Worm (Caenorhabditis elegans): ENCODE data around the gene pqn-13.
A peak's percentile ranks its signal among the peaks of the same experiment; 100 is the strongest.
"Not testable (repeated sequence)": the region's sequence is repeated elsewhere in the genome, so short reads cannot be mapped to it uniquely, and the experiment has no call there.

The pqn-13 gene

ce11 chrV:5663317-5663716 lies 12.6 kb downstream of the pqn-13 start, which contains the start of gene C14C11.1:
Gene C14C11.1, plus strand, starts transcription at chrV:5663617.
- not testable (repeated sequence) for TF ChIP-seq alr-1 (tag; optimal IDR thresholded peaks at IDR 0.05; ENCODE audit: borderline replicate concordance); xbp-1 (tag; optimal IDR thresholded peaks at IDR 0.05); ceh-82 (tag; optimal IDR thresholded peaks at IDR 0.05)

- TF ChIP-seq C34B4.2 (tag; optimal IDR thresholded peaks at IDR 0.05) (no peak), skn-1 (tag; optimal IDR thresholded peaks at IDR 0.05) (no peak), fkh-10 (GFP tag; optimal IDR thresholded peaks at IDR 0.05) (no peak), hlh-4 (tag; optimal IDR thresholded peaks at IDR 0.05) (no peak), snpc-4 (tag; optimal IDR thresholded peaks at IDR 0.05) (no peak), rnt-1 (tag; optimal IDR thresholded peaks at IDR 0.05) (no peak), lin-13 (GFP tag; optimal IDR thresholded peaks at IDR 0.05) (no peak), nhr-77 (tag; optimal IDR thresholded peaks at IDR 0.05) (no peak)
Observed at ce11 chrV:5660604-5661209, 15.2 kb downstream of the pqn-13 start, which contains the start of the genes mut-14 and C14C11.2. Gene mut-14, minus strand, starts transcription at chrV:5660704. Gene C14C11.2, plus strand, starts transcription at chrV:5661159.

ce11 chrV:5653990-5654499 lies 21.9 kb downstream of the pqn-13 start, which contains the start of gene hex-2:
Gene hex-2, plus strand, starts transcription at chrV:5654449.
- peak; percentile 11 for TF ChIP-seq elt-2 (tag; optimal IDR thresholded peaks at IDR 0.05)
- TF ChIP-seq efl-1 (optimal IDR thresholded peaks at IDR 0.05): no peak
- TF ChIP-seq efl-1 (GFP tag; optimal IDR thresholded peaks at IDR 0.05 in 1 of 2): peak in 1 of 2 experiments; percentile 51
- no peak for TF ChIP-seq nhr-76 (tag; optimal IDR thresholded peaks at IDR 0.05)
- no peak for TF ChIP-seq sox-4 (tag; optimal IDR thresholded peaks at IDR 0.05)
- no peak for TF ChIP-seq irx-1 (tag; optimal IDR thresholded peaks at IDR 0.05)

ce11 chrV:5651905-5652304 lies 24.0 kb downstream of the pqn-13 start:
- TF ChIP-seq fkh-8 (tag; optimal IDR thresholded peaks at IDR 0.05) (peak; percentile 78), nhr-85 (tag) (peak; percentile 47), nhr-84 (tag; optimal IDR thresholded peaks at IDR 0.05) (no peak), lsy-2 (tag; optimal IDR thresholded peaks at IDR 0.05) (peak in 1 of 2 experiments; percentile 15), nhr-71 (tag; optimal IDR thresholded peaks at IDR 0.05) (peak; percentile 12), C34B4.2 (tag; optimal IDR thresholded peaks at IDR 0.05) (no peak), snu-23 (GFP tag; optimal IDR thresholded peaks at IDR 0.05) (peak; percentile 8), lin-14 (GFP tag; optimal IDR thresholded peaks at IDR 0.05) (peak; percentile 62)

- TF ChIP-seq ceh-82 (tag; optimal IDR thresholded peaks at IDR 0.05): no peak
- no peak for TF ChIP-seq ceh-8 (GFP tag; optimal IDR thresholded peaks at IDR 0.05)
- no peak for TF ChIP-seq tlp-1 (tag; optimal IDR thresholded peaks at IDR 0.05)
- TF ChIP-seq elt-2 (tag; optimal IDR thresholded peaks at IDR 0.05): peak; percentile 53
- TF ChIP-seq nhr-28 (tag; optimal IDR thresholded peaks at IDR 0.05): no peak
- TF ChIP-seq hpl-2 (GFP tag; optimal IDR thresholded peaks at IDR 0.05): no peak
- TF ChIP-seq nhr-77 (tag; optimal IDR thresholded peaks at IDR 0.05): no peak
- no peak for TF ChIP-seq hlh-17 (GFP tag; optimal IDR thresholded peaks at IDR 0.05; ENCODE audit: borderline replicate concordance)
- no peak for TF ChIP-seq efl-1 (optimal IDR thresholded peaks at IDR 0.05)
- peak in 1 of 2 experiments; percentile 67 for TF ChIP-seq efl-1 (GFP tag; optimal IDR thresholded peaks at IDR 0.05 in 1 of 2)
- TF ChIP-seq fos-1 (tag; optimal IDR thresholded peaks at IDR 0.05): no peak
- TF ChIP-seq nhr-19 (GFP tag; conservative IDR thresholded peaks at IDR 0.05): no peak
- no peak for TF ChIP-seq C04F5.9 (tag; optimal IDR thresholded peaks at IDR 0.05)
Observed at ce11 chrV:5647359-5647758, 28.6 kb downstream of the pqn-13 start, which contains the start of gene C14C11.4. Gene C14C11.4, plus strand, starts transcription at chrV:5647610.

ce11 chrV:5644171-5644570 lies 31.7 kb downstream of the pqn-13 start, which contains the start of gene srx-117:
Gene srx-117, plus strand, starts transcription at chrV:5644471.
- TF ChIP-seq unc-86 (tag; optimal IDR thresholded peaks at IDR 0.05) (no peak), fkh-8 (tag; optimal IDR thresholded peaks at IDR 0.05) (no peak), unc-30 (tag; optimal IDR thresholded peaks at IDR 0.05) (no peak)

Data from whole organism, L1 larva.